Worm (Caenorhabditis elegans) whole organism, L2 larva: ENCODE results near the gene acp-3.

Experiments
- R02D3.7 ChIP-seq: fragments of 150-350 bp; optimal IDR thresholded peaks from 2 replicates; lab custom pipeline; 2014; ENCODE audit warnings: missing biosample characterization, missing genetic modification characterization
- aly-2 ChIP-seq: fragments of 150-350 bp; optimal IDR thresholded peaks from 2 replicates; lab custom pipeline; 2014; ENCODE audit warnings: missing biosample characterization, missing genetic modification characterization
- ama-1 ChIP-seq: fragments of 150-350 bp; optimal IDR thresholded peaks from 2 replicates; lab custom pipeline; 2018; ENCODE audit warnings: inconsistent platforms
- fos-1 ChIP-seq: fragments of 150-350 bp; optimal IDR thresholded peaks from 2 replicates; lab custom pipeline; 2014; ENCODE audit warnings: missing biosample characterization, missing genetic modification characterization
- nhr-11 ChIP-seq: fragments of 150-350 bp; optimal IDR thresholded peaks from 2 replicates; lab custom pipeline; 2014; ENCODE audit warnings: missing biosample characterization, missing genetic modification characterization
- zag-1 ChIP-seq: fragments of 150-350 bp; optimal IDR thresholded peaks from 2 replicates; lab custom pipeline; 2014; ENCODE audit warnings: missing biosample characterization, missing genetic modification characterization
- ztf-11 ChIP-seq: sonication (generic microtip); optimal IDR thresholded peaks from 2 replicates; lab custom pipeline; 2017; ENCODE audit warnings: missing biosample characterization, missing genetic modification characterization

ce11 chrII:8481731-8482253 is 44.9 kb upstream of the acp-3 start, which contains the start of gene M05D6.5:
- TF ChIP-seq aly-2 (tag; lab: Kevin White, UChicago) (no peak), R02D3.7 (tag; lab: Kevin White, UChicago) (no peak), nhr-11 (tag; lab: Kevin White, UChicago) (no peak), ama-1 (lab: Kevin White, UChicago) (peak; percentile 20), ztf-11 (tag; lab: Kevin White, UChicago) (no peak), zag-1 (tag; lab: Kevin White, UChicago) (no peak), fos-1 (no peak)
